Fruit fly (Drosophila melanogaster) whole organism, embryonic: ENCODE measurements around the gene Ube3a.
A peak's percentile ranks its signal among the peaks of the same experiment; 100 is the strongest.

Experiments
- Atf3 ChIP-seq: fragments of 200-800 bp; sonication (Bioruptor generic); optimal IDR thresholded peaks from 3 replicates; lab custom pipeline; 2016; ENCODE audit warnings: missing biosample characterization, missing genetic modification characterization
- CG11093 ChIP-seq: fragments of 200-800 bp; sonication (Bioruptor generic); IDR thresholded peaks from 3 replicates; pipeline ENCODE4 v1.3.6; 2022; ENCODE audit warnings: missing biosample characterization, missing genetic modification characterization
- CG12219 ChIP-seq: fragments of 200-800 bp; sonication (Bioruptor generic); optimal IDR thresholded peaks from 3 replicates; lab custom pipeline; 2018; ENCODE audit warnings: missing biosample characterization, mild to moderate bottlenecking, missing genetic modification characterization
- CG1603 ChIP-seq: fragments of 200-800 bp; sonication (Bioruptor generic); optimal IDR thresholded peaks from 2 replicates; lab custom pipeline; 2019; ENCODE audit warnings: missing biosample characterization, mild to moderate bottlenecking, missing genetic modification characterization, moderate library complexity
- CG3726 ChIP-seq: fragments of 200-800 bp; sonication (Bioruptor generic); IDR thresholded peaks from 3 replicates; pipeline ENCODE4, ENCODE4 v1.3.6; 2022; ENCODE audit warnings: missing biosample characterization, missing genetic modification characterization
- CG8089 ChIP-seq: fragments of 200-800 bp; sonication (Bioruptor generic); optimal IDR thresholded peaks from 3 replicates; lab custom pipeline; 2016; ENCODE audit warnings: missing biosample characterization, missing genetic modification characterization
- CG8765 ChIP-seq: fragments of 200-800 bp; sonication (Bioruptor generic); IDR thresholded peaks from 2 replicates; pipeline ENCODE4 v1.3.6; 2022; ENCODE audit warnings: missing biosample characterization, missing genetic modification characterization
- CHES-1-like ChIP-seq: fragments of 200-800 bp; sonication (Bioruptor generic); optimal IDR thresholded peaks from 2 replicates; lab custom pipeline; 2016; ENCODE audit warnings: missing biosample characterization, missing genetic modification characterization
- chn ChIP-seq: fragments of 200-800 bp; sonication (Bioruptor generic); optimal IDR thresholded peaks from 2 replicates; lab custom pipeline; 2016; ENCODE audit warnings: missing biosample characterization, missing genetic modification characterization
- crp ChIP-seq, 2 experiments: fragments of 200-800 bp; sonication (Bioruptor generic); optimal IDR thresholded peaks; 2 replicates in 1 of 2; 3 replicates in 1 of 2; lab custom pipeline; 2017; ENCODE audit warnings: missing biosample characterization in 2 of 2, missing genetic modification characterization in 2 of 2, mild to moderate bottlenecking in 1 of 2, moderate library complexity in 1 of 2
- hb ChIP-seq: fragments of 200-800 bp; sonication (Bioruptor generic); IDR thresholded peaks from 3 replicates; pipeline ENCODE4 v1.3.6; 2022; ENCODE audit warnings: missing biosample characterization, missing genetic modification characterization; ENCODE audit not compliant: partially characterized antibody
- phol ChIP-seq: fragments of 200-800 bp; sonication (Bioruptor generic); optimal IDR thresholded peaks from 3 replicates; lab custom pipeline; 2018; ENCODE audit warnings: missing biosample characterization, mild to moderate bottlenecking, missing genetic modification characterization, moderate library complexity
- trem ChIP-seq: fragments of 200-800 bp; optimal IDR thresholded peaks from 3 replicates; lab custom pipeline; 2019; ENCODE audit warnings: missing biosample characterization, mild to moderate bottlenecking, missing genetic modification characterization, moderate library complexity

- TF ChIP-seq Atf3 (GFP tag; lab: Kevin White, UChicago) (peak; percentile 18), CG12219 (GFP tag; lab: Kevin White, UChicago) (peak; percentile 50), phol (tag; lab: Kevin White, UChicago) (peak; percentile 89), CG8765 (peak; percentile 49; the same call in 1 of the 2 replicates), trem (tag; lab: Kevin White, UChicago) (peak; percentile 67), CG1603 (tag; lab: Kevin White, UChicago) (peak; percentile 53), CG3726 (GFP tag; lab: Robert Waterston, UW) (no peak), CG8089 (peak; percentile 20), hb (GFP tag; lab: Robert Waterston, UW) (no peak), CG11093 (GFP tag; lab: Robert Waterston, UW) (0 out of 3 replicates have a peak, but pooled peaks have one; percentile 56), crp (GFP tag; optimal IDR thresholded peaks at IDR 0.05; lab: Kevin White, UChicago) (peak in 1 of 2 experiments; percentile 32), CHES-1-like (GFP tag; lab: Kevin White, UChicago) (no peak), chn (GFP tag; lab: Kevin White, UChicago) (peak; percentile 65)
These were observed 46.0 kb upstream of the Ube3a start for dm6 chr3L:11256147-11256971.
